Worm (Caenorhabditis elegans) whole organism, young adult: ENCODE data around the gene eif-3.F.

Experiments
- B0336.3 ChIP-seq: fragments of 200-800 bp; sonication (Bioruptor generic); IDR thresholded peaks from 2 replicates; pipeline ENCODE4 v1.3.6; 2022; ENCODE audit warnings: missing genetic modification characterization, missing compliant biosample characterization
- C06A6.2 ChIP-seq: fragments of 200-800 bp; sonication (Bioruptor generic); conservative IDR thresholded peaks from 2 replicates; pipeline ENCODE4 v1.3.6; 2022; ENCODE audit warnings: missing genetic modification characterization, missing compliant biosample characterization
- F10E7.11 ChIP-seq: sonication (generic microtip); optimal IDR thresholded peaks from 2 replicates; lab custom pipeline; 2017; ENCODE audit warnings: mild to moderate bottlenecking, missing genetic modification characterization, moderate library complexity, missing compliant biosample characterization
- F23B12.7 ChIP-seq: sonication (generic microtip); optimal IDR thresholded peaks from 2 replicates; lab custom pipeline; 2017; ENCODE audit warnings: missing genetic modification characterization, mild to moderate bottlenecking, missing compliant biosample characterization, antibody characterized with exemption, moderate library complexity; ENCODE audit not compliant: insufficient read depth
- F55B11.4 ChIP-seq: sonication (generic microtip); optimal IDR thresholded peaks from 2 replicates; lab custom pipeline; 2016; ENCODE audit warnings: missing compliant biosample characterization, missing genetic modification characterization, borderline replicate concordance; ENCODE audit not compliant: insufficient read depth
- F57C9.4 ChIP-seq: sonication (generic microtip); optimal IDR thresholded peaks from 2 replicates; lab custom pipeline; 2017; ENCODE audit warnings: mild to moderate bottlenecking, missing genetic modification characterization, missing compliant biosample characterization
- K11D2.4 ChIP-seq: fragments of 200-800 bp; sonication (Bioruptor generic); IDR thresholded peaks from 2 replicates; pipeline ENCODE4 v1.3.6; 2022; ENCODE audit warnings: missing genetic modification reagents, missing genetic modification characterization, missing compliant biosample characterization
- T07F8.4 ChIP-seq: sonication (generic microtip); optimal IDR thresholded peaks from 2 replicates; lab custom pipeline; 2016; ENCODE audit warnings: mild to moderate bottlenecking, missing genetic modification characterization, moderate library complexity, missing compliant biosample characterization
- Y53G8AR.9 ChIP-seq: fragments of 200-800 bp; sonication (Bioruptor generic); conservative IDR thresholded peaks from 2 replicates; pipeline ENCODE4 v1.3.6; 2022; ENCODE audit warnings: missing genetic modification reagents, missing genetic modification characterization, missing compliant biosample characterization
- ZK185.1 ChIP-seq: sonication (generic microtip); optimal IDR thresholded peaks from 2 replicates; lab custom pipeline; 2016; ENCODE audit warnings: mild to moderate bottlenecking, missing genetic modification characterization, missing compliant biosample characterization; ENCODE audit not compliant: poor library complexity, severe bottlenecking
- ama-1 ChIP-seq, 3 experiments: fragments of 150-350 bp in 1 of 3; sonication (generic microtip) in 2 of 3; optimal IDR thresholded peaks; 2 replicates each; lab custom pipeline; 2014 to 2018; ENCODE audit warnings: missing biosample characterization in 2 of 3, missing genetic modification characterization in 2 of 3, missing genetic modification reagents in 2 of 3
- aptf-2 ChIP-seq: fragments of 200-800 bp; sonication (Bioruptor generic); conservative IDR thresholded peaks from 2 replicates; pipeline ENCODE4 v1.3.6; 2022; ENCODE audit warnings: missing genetic modification reagents, missing genetic modification characterization, missing compliant biosample characterization
- attf-3 ChIP-seq: fragments of 200-800 bp; sonication (Bioruptor generic); conservative IDR thresholded peaks from 2 replicates; pipeline ENCODE4 v1.3.6; 2022; ENCODE audit warnings: missing genetic modification reagents, missing genetic modification characterization, missing compliant biosample characterization
- attf-5 ChIP-seq: fragments of 200-800 bp; sonication (Bioruptor generic); optimal IDR thresholded peaks from 2 replicates; lab custom pipeline; 2018; ENCODE audit warnings: mild to moderate bottlenecking, missing genetic modification characterization, missing compliant biosample characterization
- ceh-91 ChIP-seq: fragments of 200-800 bp; sonication (Bioruptor generic); IDR thresholded peaks from 2 replicates; pipeline ENCODE4 v1.3.6; 2022; ENCODE audit warnings: missing genetic modification reagents, missing genetic modification characterization, missing compliant biosample characterization
- dpff-1 ChIP-seq: sonication (generic microtip); optimal IDR thresholded peaks from 2 replicates; lab custom pipeline; 2017; ENCODE audit warnings: mild to moderate bottlenecking, missing genetic modification characterization, missing compliant biosample characterization
- egrh-3 ChIP-seq: fragments of 200-800 bp; sonication (Bioruptor generic); IDR thresholded peaks from 2 replicates; pipeline ENCODE4 v1.3.6; 2022; ENCODE audit warnings: missing genetic modification reagents, missing genetic modification characterization, missing compliant biosample characterization
- hlh-12 ChIP-seq: sonication (generic microtip); optimal IDR thresholded peaks from 2 replicates; lab custom pipeline; 2016; ENCODE audit warnings: missing genetic modification characterization, missing compliant biosample characterization
- hmg-1.2 ChIP-seq: fragments of 200-800 bp; sonication (Bioruptor generic); IDR thresholded peaks from 2 replicates; pipeline ENCODE4 v1.3.6; 2022; ENCODE audit warnings: missing genetic modification reagents, missing genetic modification characterization, missing compliant biosample characterization
- hrde-1 ChIP-seq: sonication (generic microtip); optimal IDR thresholded peaks from 2 replicates; lab custom pipeline; 2016; ENCODE audit warnings: missing genetic modification characterization, mild to moderate bottlenecking, missing compliant biosample characterization, moderate library complexity, missing genotype, missing genetic modification reagents, borderline replicate concordance
- let-526 ChIP-seq: fragments of 200-800 bp; sonication (Bioruptor generic); IDR thresholded peaks from 2 replicates; pipeline ENCODE4 v1.3.6; 2022; ENCODE audit warnings: missing genetic modification reagents, missing genetic modification characterization, missing compliant biosample characterization
- lin-26 ChIP-seq: fragments of 200-800 bp; sonication (Bioruptor generic); IDR thresholded peaks from 2 replicates; pipeline ENCODE4 v1.3.6; 2022; ENCODE audit warnings: missing genetic modification reagents, missing genetic modification characterization, missing compliant biosample characterization
- lin-40 ChIP-seq: sonication (generic microtip); optimal IDR thresholded peaks from 2 replicates; lab custom pipeline; 2016; ENCODE audit warnings: missing genetic modification characterization, mild to moderate bottlenecking, missing compliant biosample characterization, missing genotype, missing genetic modification reagents
- lir-1 ChIP-seq: fragments of 200-800 bp; sonication (Bioruptor generic); conservative IDR thresholded peaks from 2 replicates; pipeline ENCODE4 v1.3.6; 2022; ENCODE audit warnings: missing genetic modification reagents, missing genetic modification characterization, missing compliant biosample characterization
- madf-8 ChIP-seq: fragments of 200-800 bp; sonication (Bioruptor generic); conservative IDR thresholded peaks from 2 replicates; pipeline ENCODE4 v1.3.6; 2022; ENCODE audit warnings: missing genetic modification reagents, missing genetic modification characterization, missing compliant biosample characterization
- mel-28 ChIP-seq: sonication (generic microtip); optimal IDR thresholded peaks from 2 replicates; lab custom pipeline; 2016; ENCODE audit warnings: borderline replicate concordance, mild to moderate bottlenecking, missing genetic modification characterization, missing compliant biosample characterization
- nfya-1 ChIP-seq: sonication (generic microtip); optimal IDR thresholded peaks from 2 replicates; lab custom pipeline; 2017; ENCODE audit warnings: antibody characterized with exemption, missing compliant biosample characterization, missing genetic modification characterization, borderline replicate concordance; ENCODE audit not compliant: insufficient read depth
- nfyb-1 ChIP-seq: fragments of 200-800 bp; sonication (Bioruptor generic); IDR thresholded peaks from 2 replicates; pipeline ENCODE4 v1.3.6; 2022; ENCODE audit warnings: missing genetic modification reagents, missing genetic modification characterization, missing compliant biosample characterization
- rcor-1 ChIP-seq: fragments of 200-800 bp; sonication (Bioruptor generic); IDR thresholded peaks from 2 replicates; pipeline ENCODE4 v1.3.6; 2022; ENCODE audit warnings: missing genetic modification reagents, missing genetic modification characterization, missing compliant biosample characterization
- sdz-38 ChIP-seq: sonication (generic microtip); optimal IDR thresholded peaks from 2 replicates; lab custom pipeline; 2016; ENCODE audit warnings: missing genotype, missing genetic modification characterization, missing compliant biosample characterization
- tbp1 ChIP-seq: fragments of 200-800 bp; sonication (Bioruptor generic); optimal IDR thresholded peaks from 2 replicates; lab custom pipeline; 2018; ENCODE audit warnings: mild to moderate bottlenecking, missing genetic modification characterization, missing compliant biosample characterization
- unc-62 ChIP-seq: fragments of 150-350 bp; optimal IDR thresholded peaks from 2 replicates; lab custom pipeline; 2014; ENCODE audit warnings: missing biosample characterization, missing genetic modification reagents, missing genetic modification characterization
- ztf-25 ChIP-seq: fragments of 200-800 bp; sonication (Bioruptor generic); IDR thresholded peaks from 2 replicates; pipeline ENCODE4 v1.3.6; 2022; ENCODE audit warnings: missing genetic modification reagents, missing genetic modification characterization, missing compliant biosample characterization
- ztf-26 ChIP-seq: sonication (generic microtip); optimal IDR thresholded peaks from 2 replicates; lab custom pipeline; 2017; ENCODE audit warnings: missing genetic modification characterization, missing compliant biosample characterization

Gene eif-3.F

ce11 chrII:9305575-9305974 lies 25.9 kb upstream of the eif-3.F start:
- no peak for TF ChIP-seq rcor-1 (GFP tag; lab: Robert Waterston, UW)
- no peak for TF ChIP-seq lir-1 (GFP tag; lab: Robert Waterston, UW)
- TF ChIP-seq F23B12.7 (tag; lab: Kevin White, UChicago), result no peak
- no peak for TF ChIP-seq sdz-38 (tag; lab: Kevin White, UChicago)
- TF ChIP-seq lin-40, result no peak

- TF ChIP-seq B0336.3 (no peak), ama-1 (optimal IDR thresholded peaks at IDR 0.05; lab: Kevin White, UChicago) (no peak), ama-1 (GFP tag; optimal IDR thresholded peaks at IDR 0.05; lab: Kevin White, UChicago) (no peak), F10E7.11 (tag; lab: Kevin White, UChicago) (no peak), hlh-12 (tag; lab: Kevin White, UChicago) (no peak), attf-5 (GFP tag; lab: Kevin White, UChicago) (no peak), K11D2.4 (GFP tag; lab: Robert Waterston, UW) (no peak), F57C9.4 (no peak), madf-8 (GFP tag; lab: Robert Waterston, UW) (no peak), C06A6.2 (no peak), lin-26 (no peak), ZK185.1 (no peak), attf-3 (GFP tag; lab: Robert Waterston, UW) (no peak), ztf-26 (tag; lab: Kevin White, UChicago) (no peak)
- TF ChIP-seq, all 124 proteins: peak for 0
Measured at ce11 chrII:9306835-9307234, 24.6 kb upstream of the eif-3.F start.

- TF ChIP-seq unc-62 (peak; percentile 19), hmg-1.2 (peak; percentile 66), hrde-1 (tag; lab: Kevin White, UChicago) (no peak), mel-28 (no peak)
Measured at ce11 chrII:9308614-9309046, 22.8 kb upstream of the eif-3.F start.

DNA sequence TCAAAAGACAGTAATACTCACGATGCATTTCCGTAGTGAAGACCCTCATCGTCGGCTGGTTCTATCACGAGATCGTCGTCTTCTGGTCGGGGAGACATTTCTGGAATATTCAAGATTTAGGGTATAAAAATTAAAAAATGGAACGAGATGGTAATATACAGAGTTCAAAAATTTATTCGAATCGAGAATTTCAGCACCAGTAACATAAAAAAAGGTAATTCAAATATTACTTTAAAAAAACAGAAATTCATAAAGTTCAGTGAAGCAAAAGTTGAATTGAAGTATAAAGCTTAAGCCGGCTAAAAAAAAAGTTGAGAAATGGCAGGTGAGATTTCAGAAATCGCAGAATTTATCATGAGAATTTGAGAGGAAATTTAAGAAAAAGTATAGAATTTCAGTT lies 21.2 kb upstream of the eif-3.F start, which contains the start of gene cam-1:
Gene cam-1, minus strand, starts transcription at position 101 of the 400 bp plus-strand sequence.
- no peak for TF ChIP-seq tbp1
- TF ChIP-seq T07F8.4 (tag; lab: Kevin White, UChicago), result no peak
- TF ChIP-seq F55B11.4 (tag; lab: Kevin White, UChicago), result no peak
- TF ChIP-seq ztf-26 (tag; lab: Kevin White, UChicago), result no peak
- TF ChIP-seq ztf-25 (GFP tag; lab: Robert Waterston, UW), result no peak
- no peak for TF ChIP-seq dpff-1
- TF ChIP-seq nfya-1, result no peak
- TF ChIP-seq aptf-2 (GFP tag; lab: Robert Waterston, UW), result no peak
- TF ChIP-seq ceh-91 (GFP tag; lab: Robert Waterston, UW), result no peak
- no peak for TF ChIP-seq ama-1 (optimal IDR thresholded peaks at IDR 0.05; lab: Kevin White, UChicago)
- TF ChIP-seq ama-1 (GFP tag; optimal IDR thresholded peaks at IDR 0.05; lab: Kevin White, UChicago), result no peak
- no peak for TF ChIP-seq let-526 (GFP tag; lab: Robert Waterston, UW)
- TF ChIP-seq egrh-3 (GFP tag; lab: Robert Waterston, UW), result no peak
- no peak for TF ChIP-seq Y53G8AR.9 (GFP tag; lab: Robert Waterston, UW)
- TF ChIP-seq ZK185.1, result no peak
- TF ChIP-seq nfyb-1 (GFP tag; lab: Robert Waterston, UW), result no peak
